Fruit fly (Drosophila melanogaster): ENCODE results near the gene CG1273.

CG1273 gene

DNA sequence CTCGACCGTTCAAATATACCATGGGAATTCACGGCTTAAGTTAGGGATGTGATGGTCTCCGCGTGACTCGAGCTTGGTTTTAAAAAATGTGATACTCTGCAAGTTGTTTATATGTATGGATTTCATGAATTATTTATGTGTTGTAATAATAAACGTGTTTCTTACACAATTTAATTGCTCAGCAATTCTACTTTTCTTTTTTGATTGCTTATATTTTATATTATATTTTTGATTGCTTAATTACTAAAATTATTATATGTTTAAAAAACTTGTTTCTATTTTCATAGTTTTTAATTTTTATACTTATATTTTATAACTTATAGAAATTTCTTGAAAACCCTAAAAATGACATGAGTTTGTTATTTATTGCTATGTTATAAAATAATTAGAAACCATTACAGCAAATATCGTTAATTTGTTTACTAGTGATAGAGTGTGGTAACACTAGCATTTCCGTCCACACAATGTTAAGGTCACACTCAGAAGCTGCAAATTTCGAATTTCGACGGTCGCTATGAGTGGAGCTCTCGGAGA lies 9.2 kb upstream of the CG1273 start, which contains the start of the genes ago and CG1265:
Gene ago, minus strand, starts transcription at position 6 of the 534 bp plus-strand sequence.
Gene CG1265, plus strand, starts transcription at position 476 of the 534 bp plus-strand sequence.
- no peak for TF ChIP-seq Pif1A (GFP tag; optimal IDR thresholded peaks at IDR 0.05)
- no peak for TF ChIP-seq rn (GFP tag; IDR thresholded peaks at IDR 0.05)
- no peak for TF ChIP-seq EcR (GFP tag; optimal IDR thresholded peaks at IDR 0.05)
- TF ChIP-seq Snoo (tag; optimal IDR thresholded peaks at IDR 0.05): peak; percentile 37
- TF ChIP-seq CG8301 (tag; optimal IDR thresholded peaks at IDR 0.05): no peak
- TF ChIP-seq CG14655 (GFP tag; optimal IDR thresholded peaks at IDR 0.05): no peak
- TF ChIP-seq Ets98B (GFP tag; IDR thresholded peaks at IDR 0.05): 0 out of 2 replicates have a peak, but pooled peaks have one; percentile 1
- TF ChIP-seq CG15710 (tag; optimal IDR thresholded peaks at IDR 0.05): peak; percentile 44
- peak; percentile 20 for TF ChIP-seq CG17806 (tag; optimal IDR thresholded peaks at IDR 0.05)
- no peak for TF ChIP-seq Pif1B (GFP tag; optimal IDR thresholded peaks at IDR 0.05)
- TF ChIP-seq CG9948 (tag; optimal IDR thresholded peaks at IDR 0.05): peak; percentile 6
- no peak for TF ChIP-seq CG12605 (GFP tag; IDR thresholded peaks at IDR 0.05)
- no peak for TF ChIP-seq CG32121 (GFP tag; IDR thresholded peaks at IDR 0.05)
- TF ChIP-seq fd96Ca (GFP tag; IDR thresholded peaks at IDR 0.05): no peak
- no peak for TF ChIP-seq CG34367 (tag; optimal IDR thresholded peaks at IDR 0.05)
- no peak for TF ChIP-seq gl (tag; optimal IDR thresholded peaks at IDR 0.05)
- peak; percentile 20; the same call in 2 of the 3 replicates for TF ChIP-seq CG4496 (GFP tag; IDR thresholded peaks at IDR 0.05)
- peak; percentile 39 for TF ChIP-seq CG8159 (tag; optimal IDR thresholded peaks at IDR 0.05)
- TF ChIP-seq CG10348 (GFP tag; IDR thresholded peaks at IDR 0.05): no peak
- no peak for TF ChIP-seq CG13204 (GFP tag; optimal IDR thresholded peaks at IDR 0.05)
- no peak for TF ChIP-seq D1 (tag; optimal IDR thresholded peaks at IDR 0.05)

dm6 chr3L:4259102-4259558 lies 4.4 kb upstream of the CG1273 start, which contains the start of the genes CG15011 and CG1309:
TSS of gene CG15011 (minus strand) at chr3L:4259152.
TSS of gene CG1309 (plus strand) at chr3L:4259430.
- no peak for TF ChIP-seq CG14655 (GFP tag; optimal IDR thresholded peaks at IDR 0.05)
- no peak for TF ChIP-seq rn (GFP tag; IDR thresholded peaks at IDR 0.05)
- TF ChIP-seq CG15710 (tag; optimal IDR thresholded peaks at IDR 0.05): peak; percentile 77
- TF ChIP-seq gl (tag; optimal IDR thresholded peaks at IDR 0.05): peak; percentile 31
- TF ChIP-seq D1 (tag; optimal IDR thresholded peaks at IDR 0.05): no peak
- TF ChIP-seq CG32121 (GFP tag; IDR thresholded peaks at IDR 0.05): peak; percentile 66
- TF ChIP-seq Ets98B (GFP tag; IDR thresholded peaks at IDR 0.05): peak; percentile 47; the same call in 1 of the 2 replicates
- no peak for TF ChIP-seq CG10348 (GFP tag; IDR thresholded peaks at IDR 0.05)
- peak; percentile 34 for TF ChIP-seq EcR (GFP tag; optimal IDR thresholded peaks at IDR 0.05)
- peak; percentile 61 for TF ChIP-seq CG34367 (tag; optimal IDR thresholded peaks at IDR 0.05)
- TF ChIP-seq fd96Ca (GFP tag; IDR thresholded peaks at IDR 0.05): no peak
- TF ChIP-seq CG12605 (GFP tag; IDR thresholded peaks at IDR 0.05): no peak
- TF ChIP-seq Pif1B (GFP tag; optimal IDR thresholded peaks at IDR 0.05): no peak
- TF ChIP-seq CG13204 (GFP tag; optimal IDR thresholded peaks at IDR 0.05): no peak
- TF ChIP-seq CG8159 (tag; optimal IDR thresholded peaks at IDR 0.05): peak; percentile 80
- TF ChIP-seq CG9948 (tag; optimal IDR thresholded peaks at IDR 0.05): peak; percentile 69
- TF ChIP-seq CG17806 (tag; optimal IDR thresholded peaks at IDR 0.05): peak; percentile 70
- TF ChIP-seq CG4496 (GFP tag; IDR thresholded peaks at IDR 0.05): peak; percentile 82
- TF ChIP-seq CG8301 (tag; optimal IDR thresholded peaks at IDR 0.05): peak; percentile 63
- TF ChIP-seq Snoo (tag; optimal IDR thresholded peaks at IDR 0.05): peak; percentile 68
- no peak for TF ChIP-seq Pif1A (GFP tag; optimal IDR thresholded peaks at IDR 0.05)

dm6 chr3L:4261177-4261576 lies 2.3 kb upstream of the CG1273 start:
- TF ChIP-seq CG32121 (GFP tag; IDR thresholded peaks at IDR 0.05): no peak
- no peak for TF ChIP-seq rn (GFP tag; IDR thresholded peaks at IDR 0.05)
- no peak for TF ChIP-seq gl (tag; optimal IDR thresholded peaks at IDR 0.05)
- TF ChIP-seq CG12605 (GFP tag; IDR thresholded peaks at IDR 0.05): no peak
- no peak for TF ChIP-seq Pif1B (GFP tag; optimal IDR thresholded peaks at IDR 0.05)
- no peak for TF ChIP-seq Ets98B (GFP tag; IDR thresholded peaks at IDR 0.05)
- no peak for TF ChIP-seq EcR (GFP tag; optimal IDR thresholded peaks at IDR 0.05)
- TF ChIP-seq Pif1A (GFP tag; optimal IDR thresholded peaks at IDR 0.05): no peak
- no peak for TF ChIP-seq Snoo (tag; optimal IDR thresholded peaks at IDR 0.05)
- no peak for TF ChIP-seq CG15710 (tag; optimal IDR thresholded peaks at IDR 0.05)
- no peak for TF ChIP-seq CG8301 (tag; optimal IDR thresholded peaks at IDR 0.05)

dm6 chr3L:4262384-4262783 lies 1.1 kb upstream of the CG1273 start, which contains the start of the genes CG11586 and VhaM9.7-a:
TSS of gene CG11586 (minus strand) at chr3L:4262470.
TSS of gene VhaM9.7-a (plus strand) at chr3L:4262705.
- TF ChIP-seq Pif1B (GFP tag; optimal IDR thresholded peaks at IDR 0.05): no peak

DNA sequence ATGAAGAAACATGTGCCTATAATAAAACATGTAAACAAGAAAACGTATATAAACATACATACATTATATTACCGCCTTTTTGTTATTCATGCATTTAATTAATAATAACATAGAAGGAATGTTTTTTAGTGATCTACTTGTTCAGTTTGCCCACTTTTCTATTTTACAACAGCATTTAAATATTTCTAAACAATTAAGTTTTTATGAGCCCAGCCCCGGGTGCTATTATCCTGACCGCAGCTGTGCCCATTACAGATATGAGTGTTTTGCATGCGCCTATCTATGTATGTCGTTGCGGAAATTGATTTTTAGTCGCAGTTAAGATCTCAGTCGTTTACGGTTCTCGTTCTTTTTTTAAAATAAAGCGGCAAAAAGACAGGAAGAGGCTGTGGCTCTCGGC lies 1.4 kb downstream of the CG1273 start:
- TF ChIP-seq Snoo (tag; optimal IDR thresholded peaks at IDR 0.05) (no peak), CG17806 (tag; optimal IDR thresholded peaks at IDR 0.05) (no peak), D1 (tag; optimal IDR thresholded peaks at IDR 0.05) (no peak), CG8301 (tag; optimal IDR thresholded peaks at IDR 0.05) (no peak), CG9948 (tag; optimal IDR thresholded peaks at IDR 0.05) (no peak), Ets98B (GFP tag; IDR thresholded peaks at IDR 0.05) (no peak), CG13204 (GFP tag; optimal IDR thresholded peaks at IDR 0.05) (no peak), CG8159 (tag; optimal IDR thresholded peaks at IDR 0.05) (no peak), Pif1B (GFP tag; optimal IDR thresholded peaks at IDR 0.05) (no peak), EcR (GFP tag; optimal IDR thresholded peaks at IDR 0.05) (no peak), fd96Ca (GFP tag; IDR thresholded peaks at IDR 0.05) (no peak), CG14655 (GFP tag; optimal IDR thresholded peaks at IDR 0.05) (no peak), CG15710 (tag; optimal IDR thresholded peaks at IDR 0.05) (no peak), Pif1A (GFP tag; optimal IDR thresholded peaks at IDR 0.05) (no peak), CG32121 (GFP tag; IDR thresholded peaks at IDR 0.05) (no peak), gl (tag; optimal IDR thresholded peaks at IDR 0.05) (no peak)

- no peak for TF ChIP-seq CG9948 (tag; optimal IDR thresholded peaks at IDR 0.05)
- TF ChIP-seq EcR (GFP tag; optimal IDR thresholded peaks at IDR 0.05): no peak
- TF ChIP-seq CG15710 (tag; optimal IDR thresholded peaks at IDR 0.05): no peak
- TF ChIP-seq Snoo (tag; optimal IDR thresholded peaks at IDR 0.05): no peak
- no peak for TF ChIP-seq CG32121 (GFP tag; IDR thresholded peaks at IDR 0.05)
- no peak for TF ChIP-seq Ets98B (GFP tag; IDR thresholded peaks at IDR 0.05)
- TF ChIP-seq CG14655 (GFP tag; optimal IDR thresholded peaks at IDR 0.05): no peak
- no peak for TF ChIP-seq CG12605 (GFP tag; IDR thresholded peaks at IDR 0.05)
Measured at dm6 chr3L:4265836-4266235, 2.3 kb downstream of the CG1273 start.
